Fruit fly (Drosophila melanogaster): ENCODE measurements around the gene Nemp.

The Nemp gene

DNA sequence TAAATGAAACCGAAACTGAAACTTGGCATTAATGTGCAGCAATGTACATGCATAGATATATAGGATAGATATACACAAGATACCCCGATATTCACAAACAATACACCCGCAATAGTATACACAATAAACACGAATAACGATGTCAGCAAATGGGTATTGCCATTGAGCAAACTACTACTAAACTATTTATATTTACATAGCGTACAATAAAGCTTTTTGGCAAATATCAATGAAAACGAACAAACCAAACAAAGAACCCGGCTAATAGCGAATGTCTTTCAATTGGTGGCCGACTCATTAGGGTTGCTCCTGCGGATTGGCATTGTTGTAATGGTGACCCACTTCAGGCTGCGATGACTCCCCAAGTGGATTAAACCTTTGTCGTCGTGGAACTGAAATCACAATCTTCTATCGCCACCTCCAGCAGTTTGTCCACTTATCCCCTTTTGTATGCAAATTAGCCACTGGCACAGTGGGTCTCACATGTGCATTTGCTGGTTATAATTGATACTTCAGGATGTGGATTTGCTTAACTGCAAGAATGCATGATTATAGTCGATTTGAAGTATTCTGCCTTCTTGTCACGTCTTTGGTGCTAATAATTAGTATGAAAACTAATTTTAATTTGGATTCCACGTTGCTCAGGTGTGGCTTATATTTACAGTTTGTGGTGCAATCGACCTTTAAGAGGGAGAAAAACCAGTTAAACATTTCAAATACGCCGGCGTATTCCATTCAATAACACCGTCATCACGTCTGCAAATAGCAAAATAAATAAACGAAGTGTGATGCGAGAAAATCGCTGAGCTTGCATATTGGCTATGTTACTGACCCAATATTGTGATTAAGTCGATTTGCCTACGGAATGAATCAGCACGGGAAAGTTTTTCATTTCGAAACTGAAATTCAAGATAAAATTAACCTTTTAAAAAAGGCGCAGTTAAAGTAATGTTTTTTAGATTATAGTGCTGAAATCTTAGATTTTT lies 4.4 kb downstream of the Nemp start (continued):
- TF ChIP-seq CG17802 (tag; optimal IDR thresholded peaks at IDR 0.05) (no peak), CG7271 (tag; optimal IDR thresholded peaks at IDR 0.05) (no peak), cas (GFP tag; IDR thresholded peaks at IDR 0.05) (no peak), CG16815 (GFP tag; optimal IDR thresholded peaks at IDR 0.05) (no peak), eyg (GFP tag; optimal IDR thresholded peaks at IDR 0.05) (peak; percentile 36), CG13287 (GFP tag; IDR thresholded peaks at IDR 0.05; ENCODE audit: partially characterized antibody) (no peak), CG4820 (GFP tag; optimal IDR thresholded peaks at IDR 0.05) (no peak), Six4 (GFP tag; optimal IDR thresholded peaks at IDR 0.05) (no peak), NK7.1 (GFP tag; optimal IDR thresholded peaks at IDR 0.05) (peak; percentile 79), tup (GFP tag; optimal IDR thresholded peaks at IDR 0.05) (no peak), crol (GFP tag; IDR thresholded peaks at IDR 0.05) (no peak), CG2712 (tag; optimal IDR thresholded peaks at IDR 0.05) (peak; percentile 15), CG11695 (GFP tag; IDR thresholded peaks at IDR 0.05) (0 out of 3 replicates have a peak, but pooled peaks have one; percentile 27), CG13296 (GFP tag; optimal IDR thresholded peaks at IDR 0.05) (peak; percentile 17), pho (GFP tag; optimal IDR thresholded peaks at IDR 0.05) (no peak), CG7928 (GFP tag; optimal IDR thresholded peaks at IDR 0.05) (no peak), croc (GFP tag; conservative IDR thresholded peaks at IDR 0.05) (peak; percentile 36; the same call in 1 of the 3 replicates), ind (GFP tag; optimal IDR thresholded peaks at IDR 0.05) (peak; percentile 12), trh (GFP tag; optimal IDR thresholded peaks at IDR 0.05) (peak; percentile 8), chinmo (GFP tag; IDR thresholded peaks at IDR 0.05; ENCODE audit: partially characterized antibody) (0 out of 4 replicates have a peak, but pooled peaks have one; percentile 10), E2f1 (GFP tag; IDR thresholded peaks at IDR 0.05) (0 out of 2 replicates have a peak, but pooled peaks have one; percentile 35), CG15073 (GFP tag; optimal IDR thresholded peaks at IDR 0.05) (no peak), mld (GFP tag; IDR thresholded peaks at IDR 0.05; ENCODE audit: partially characterized antibody) (no peak), Pdp1 (GFP tag; optimal IDR thresholded peaks at IDR 0.05) (peak; percentile 78 to 83), CG3995 (GFP tag; optimal IDR thresholded peaks at IDR 0.05) (no peak), CG9876 (GFP tag; optimal IDR thresholded peaks at IDR 0.05) (no peak), pros (GFP tag; optimal IDR thresholded peaks at IDR 0.05) (no peak), CG11504 (tag; optimal IDR thresholded peaks at IDR 0.05) (peak; percentile 79), CG15601 (tag; optimal IDR thresholded peaks at IDR 0.05) (peak; percentile 37), CG10543 (GFP tag; optimal IDR thresholded peaks at IDR 0.05) (peak; percentile 22), Dp (GFP tag; optimal IDR thresholded peaks at IDR 0.05) (no peak), CG6765 (GFP tag; optimal IDR thresholded peaks at IDR 0.05) (no peak), Mes4 (GFP tag; optimal IDR thresholded peaks at IDR 0.05) (no peak), da (GFP tag; optimal IDR thresholded peaks at IDR 0.05) (no peak), Ssrp (tag; optimal IDR thresholded peaks at IDR 0.05) (peak; percentile 3), org-1 (GFP tag; optimal IDR thresholded peaks at IDR 0.05) (peak; percentile 57), Dip2 (GFP tag; IDR thresholded peaks at IDR 0.05) (no peak), pfk (GFP tag; optimal IDR thresholded peaks at IDR 0.05) (no peak), D19A (tag; optimal IDR thresholded peaks at IDR 0.05) (no peak), maf-S (GFP tag; optimal IDR thresholded peaks at IDR 0.05) (no peak), zen2 (GFP tag; IDR thresholded peaks at IDR 0.05; ENCODE audit: partially characterized antibody) (no peak), vvl (GFP tag; IDR thresholded peaks at IDR 0.05) (peak; percentile 90), lilli (GFP tag; optimal IDR thresholded peaks at IDR 0.05) (peak; percentile 78), Med (GFP tag) (peak; percentile 97), sens (GFP tag) (peak; percentile 97), CG43689 (GFP tag; IDR thresholded peaks at IDR 0.05) (no peak), CG30020 (tag; optimal IDR thresholded peaks at IDR 0.05) (no peak)

All from whole organism, embryonic.